Worm (Caenorhabditis elegans) whole organism, young adult: Measurements from ENCODE around the gene C13F10.8.

Experiments
- F22D6.2 ChIP-seq: sonication (generic microtip); optimal IDR thresholded peaks from 2 replicates; lab custom pipeline; 2016; ENCODE audit warnings: mild to moderate bottlenecking, missing genetic modification characterization, missing compliant biosample characterization
- ceh-58 ChIP-seq: fragments of 200-800 bp; sonication (Bioruptor generic); IDR thresholded peaks from 2 replicates; pipeline ENCODE4 v1.3.6; 2022; ENCODE audit warnings: missing genetic modification characterization, missing compliant biosample characterization
- ceh-91 ChIP-seq: fragments of 200-800 bp; sonication (Bioruptor generic); IDR thresholded peaks from 2 replicates; pipeline ENCODE4 v1.3.6; 2022; ENCODE audit warnings: missing genetic modification reagents, missing genetic modification characterization, missing compliant biosample characterization
- die-1 ChIP-seq: sonication (generic microtip); optimal IDR thresholded peaks from 2 replicates; lab custom pipeline; 2016; ENCODE audit warnings: missing genotype, mild to moderate bottlenecking, missing genetic modification characterization, missing compliant biosample characterization

DNA sequence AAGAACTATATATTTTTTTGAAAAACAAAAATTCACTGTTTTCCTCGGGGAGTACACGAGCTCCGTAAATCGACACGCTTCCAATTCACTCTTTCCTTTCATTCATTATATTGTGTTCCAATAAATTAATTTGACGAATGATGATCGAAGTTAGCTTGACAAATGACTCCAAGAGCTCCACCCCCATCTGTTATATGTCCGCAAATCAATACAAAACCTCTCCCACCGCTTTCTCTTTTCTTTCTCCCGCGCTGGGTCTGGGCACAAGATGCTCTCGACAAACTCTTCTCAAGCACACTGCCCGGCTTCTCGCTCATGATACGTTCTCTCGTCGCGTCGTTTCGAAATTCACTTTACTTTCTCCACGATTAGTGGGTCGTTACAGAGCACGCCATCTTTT, 3.1 kb upstream of the C13F10.8 start, which contains the start of gene C13F10.1:
- TF ChIP-seq die-1 (tag; lab: Kevin White, UChicago) (no peak), ceh-91 (GFP tag; lab: Robert Waterston, UW) (no peak), F22D6.2 (no peak), ceh-58 (GFP tag; lab: Robert Waterston, UW) (no peak)
